Worm (Caenorhabditis elegans): Measurements from ENCODE around the gene syx-3.

- TF ChIP-seq pha-4 (tag; optimal IDR thresholded peaks at IDR 0.05) (no peak), unc-62 (GFP tag; optimal IDR thresholded peaks at IDR 0.05) (no peak), lsy-2 (tag; optimal IDR thresholded peaks at IDR 0.05) (no peak), unc-39 (tag; optimal IDR thresholded peaks at IDR 0.05) (no peak), flh-1 (GFP tag; optimal IDR thresholded peaks at IDR 0.05) (no peak), ceh-83 (GFP tag; optimal IDR thresholded peaks at IDR 0.05) (no peak), elt-3 (tag; optimal IDR thresholded peaks at IDR 0.05) (no peak), M03D4.4 (tag; optimal IDR thresholded peaks at IDR 0.05) (no peak), zip-8 (tag; optimal IDR thresholded peaks at IDR 0.05) (no peak)
These were observed 18.1 kb upstream of the syx-3 start for ce11 chrX:5330765-5331164.
